Worm (Caenorhabditis elegans) whole organism, L3 larva: Measurements from ENCODE around the gene F38A6.4.

Source experiments
- ama-1 ChIP-seq: fragments of 150-350 bp; optimal IDR thresholded peaks from 2 replicates; lab custom pipeline; 2018
- ceh-16 ChIP-seq: sonication (generic microtip); optimal IDR thresholded peaks from 2 replicates; lab custom pipeline; 2017; ENCODE audit warnings: missing biosample characterization, missing genetic modification characterization
- ceh-28 ChIP-seq: fragments of 150-350 bp; optimal IDR thresholded peaks from 2 replicates; lab custom pipeline; 2014; ENCODE audit warnings: missing biosample characterization, missing genetic modification reagents, missing genetic modification characterization
- daf-12 ChIP-seq: fragments of 150-350 bp; optimal IDR thresholded peaks from 2 replicates; lab custom pipeline; 2014; ENCODE audit warnings: missing biosample characterization, missing genetic modification reagents, missing genetic modification characterization
- elt-3 ChIP-seq, 3 experiments: fragments of 150-350 bp in 1 of 3; sonication (generic microtip) in 2 of 3; optimal IDR thresholded peaks; 2 replicates in 2 of 3; 4 replicates in 1 of 3; lab custom pipeline; 2014 to 2017; ENCODE audit warnings: missing biosample characterization in 3 of 3, missing genetic modification characterization in 3 of 3
- fos-1 ChIP-seq: fragments of 150-350 bp; optimal IDR thresholded peaks from 2 replicates; lab custom pipeline; 2014; ENCODE audit warnings: missing biosample characterization, missing genetic modification characterization
- nhr-11 ChIP-seq: fragments of 150-350 bp; optimal IDR thresholded peaks from 2 replicates; lab custom pipeline; 2014; ENCODE audit warnings: missing biosample characterization, missing genetic modification characterization
- nhr-28 ChIP-seq: fragments of 150-350 bp; optimal IDR thresholded peaks from 2 replicates; lab custom pipeline; 2014; ENCODE audit warnings: missing biosample characterization, missing genetic modification characterization
- nhr-76 ChIP-seq: fragments of 150-350 bp; sonication (generic microtip); optimal IDR thresholded peaks from 5 replicates; lab custom pipeline; 2014; ENCODE audit warnings: missing biosample characterization, missing genetic modification characterization
- skn-1 ChIP-seq: fragments of 150-350 bp; optimal IDR thresholded peaks from 2 replicates; lab custom pipeline; 2014; ENCODE audit warnings: missing biosample characterization, missing genetic modification characterization
- unc-62 ChIP-seq: fragments of 150-350 bp; sonication (generic microtip); optimal IDR thresholded peaks from 4 replicates; lab custom pipeline; 2014; ENCODE audit warnings: missing biosample characterization, missing genetic modification reagents, missing genetic modification characterization

ce11 chrV:20790011-20790410 is 14.8 kb upstream of the F38A6.4 start, which contains the start of gene Y44A6D.1:
- TF ChIP-seq ceh-28 (tag; lab: Kevin White, UChicago) (no peak), ceh-16 (tag; lab: Kevin White, UChicago) (no peak), ama-1 (lab: Kevin White, UChicago) (no peak), nhr-11 (tag; lab: Kevin White, UChicago) (no peak), elt-3 (tag; optimal IDR thresholded peaks at IDR 0.05; lab: Kevin White, UChicago) (no peak), unc-62 (GFP tag; lab: Kevin White, UChicago) (no peak), daf-12 (tag; lab: Kevin White, UChicago) (no peak), nhr-28 (no peak), skn-1 (no peak), fos-1 (tag; lab: Kevin White, UChicago) (no peak), nhr-76 (tag; lab: Kevin White, UChicago) (no peak)
